Fruit fly (Drosophila melanogaster): Measurements from ENCODE around the gene Bulli.

Gene Bulli

DNA sequence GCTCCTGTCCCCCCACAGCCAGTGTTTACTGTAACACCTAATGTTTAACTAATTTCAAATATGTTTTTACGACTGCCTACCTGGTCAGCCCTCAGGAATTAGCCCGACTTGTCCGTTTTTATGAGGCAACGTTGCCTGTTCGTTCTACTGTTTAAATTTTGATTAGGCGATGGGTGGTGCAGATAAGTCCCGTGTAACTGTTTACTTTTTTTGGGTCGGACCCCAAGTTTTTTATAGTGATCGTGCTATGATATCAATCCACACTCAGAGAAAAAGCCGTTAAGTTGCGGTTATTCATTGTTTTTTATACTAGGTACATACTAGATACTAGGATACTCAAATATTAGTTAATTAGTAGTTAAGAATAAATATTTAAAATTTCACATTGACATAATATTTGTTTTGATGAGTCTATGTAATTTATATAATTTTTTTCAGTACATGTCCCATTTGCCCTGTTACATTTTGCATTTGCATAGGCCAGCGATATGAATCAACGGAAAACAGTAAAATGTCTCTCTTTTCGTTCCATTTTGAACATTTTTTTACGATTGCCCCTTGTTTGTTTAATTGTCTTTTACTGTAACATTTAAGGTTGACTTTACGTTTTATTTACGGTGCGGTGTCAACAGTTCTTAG is 20.7 kb upstream of the Bulli start (continued):
- no peak for TF ChIP-seq sna (GFP tag; IDR thresholded peaks at IDR 0.05; ENCODE audit: partially characterized antibody)
- peak; percentile 65 for TF ChIP-seq CG30403 (GFP tag; optimal IDR thresholded peaks at IDR 0.05)
- no peak for TF ChIP-seq CG13624 (GFP tag; optimal IDR thresholded peaks at IDR 0.05)
- peak; percentile 59 for TF ChIP-seq CG10366 (GFP tag; IDR thresholded peaks at IDR 0.05)
- TF ChIP-seq sisA (GFP tag; IDR thresholded peaks at IDR 0.05): peak; percentile 43; the same call in 1 of the 2 replicates
- TF ChIP-seq CG1529 (GFP tag; optimal IDR thresholded peaks at IDR 0.05): peak; percentile 64
- TF ChIP-seq twi (tag; optimal IDR thresholded peaks at IDR 0.05): peak; percentile 79
- TF ChIP-seq CG7745 (tag; optimal IDR thresholded peaks at IDR 0.05): peak; percentile 24
- peak; percentile 39 for TF ChIP-seq CG18764 (GFP tag; optimal IDR thresholded peaks at IDR 0.05)
- peak; percentile 55; the same call in 1 of the 2 replicates for TF ChIP-seq ap (GFP tag; IDR thresholded peaks at IDR 0.05)
- TF ChIP-seq Ada2b (GFP tag; IDR thresholded peaks at IDR 0.05): 0 out of 2 replicates have a peak, but pooled peaks have one; percentile 18
- no peak for TF ChIP-seq maf-S (GFP tag; optimal IDR thresholded peaks at IDR 0.05)
- TF ChIP-seq CG2116 (GFP tag; optimal IDR thresholded peaks at IDR 0.05): peak; percentile 17
- no peak for TF ChIP-seq otp (GFP tag; IDR thresholded peaks at IDR 0.05)
- peak; percentile 78 for TF ChIP-seq Hr3 (GFP tag; optimal IDR thresholded peaks at IDR 0.05)
- TF ChIP-seq kah (GFP tag; optimal IDR thresholded peaks at IDR 0.05): peak; percentile 15
- no peak for TF ChIP-seq CTCF (GFP tag; optimal IDR thresholded peaks at IDR 0.05)
- TF ChIP-seq p53 (GFP tag; optimal IDR thresholded peaks at IDR 0.05): no peak
- no peak for TF ChIP-seq CG6791 (GFP tag; IDR thresholded peaks at IDR 0.05; ENCODE audit: partially characterized antibody)
- TF ChIP-seq CG7963 (GFP tag; IDR thresholded peaks at IDR 0.05; ENCODE audit: partially characterized antibody): no peak
- TF ChIP-seq CG10209 (GFP tag; optimal IDR thresholded peaks at IDR 0.05): peak; percentile 72
- TF ChIP-seq Six4 (GFP tag; optimal IDR thresholded peaks at IDR 0.05): peak; percentile 58
- peak; percentile 90 for TF ChIP-seq CG17361 (GFP tag; IDR thresholded peaks at IDR 0.05)
- peak; percentile 65 for TF ChIP-seq CG13775 (GFP tag; optimal IDR thresholded peaks at IDR 0.05)
- no peak for TF ChIP-seq sc (optimal IDR thresholded peaks at IDR 0.05)
- peak; percentile 64 for TF ChIP-seq sc (GFP tag; optimal IDR thresholded peaks at IDR 0.05)
- no peak for TF ChIP-seq pita (GFP tag; optimal IDR thresholded peaks at IDR 0.05)
- peak; percentile 40; the same call in 1 of the 3 replicates for TF ChIP-seq croc (GFP tag; conservative IDR thresholded peaks at IDR 0.05)
- no peak for TF ChIP-seq Dp (GFP tag; optimal IDR thresholded peaks at IDR 0.05)
- peak in 1 of 3 experiments; percentile 89 for TF ChIP-seq lola (GFP tag; optimal IDR thresholded peaks at IDR 0.05)
- TF ChIP-seq Gug (GFP tag; IDR thresholded peaks at IDR 0.05): no peak
- TF ChIP-seq pum (GFP tag; optimal IDR thresholded peaks at IDR 0.05): no peak
- TF ChIP-seq CkIIα-i1 (GFP tag; IDR thresholded peaks at IDR 0.05): no peak
- TF ChIP-seq Oaz (GFP tag; IDR thresholded peaks at IDR 0.05): no peak
- no peak for TF ChIP-seq CG4360 (GFP tag; IDR thresholded peaks at IDR 0.05)
- peak; percentile 10 for TF ChIP-seq gcm2 (GFP tag; optimal IDR thresholded peaks at IDR 0.05)
- peak; percentile 24 for TF ChIP-seq CG4820 (GFP tag; optimal IDR thresholded peaks at IDR 0.05)
- TF ChIP-seq Side (GFP tag; optimal IDR thresholded peaks at IDR 0.05): no peak
- TF ChIP-seq Scr (GFP tag; IDR thresholded peaks at IDR 0.05; ENCODE audit: partially characterized antibody): no peak
- no peak for TF ChIP-seq danr (GFP tag; IDR thresholded peaks at IDR 0.05)
- no peak for TF ChIP-seq tna (GFP tag; IDR thresholded peaks at IDR 0.05; ENCODE audit: partially characterized antibody)
- TF ChIP-seq CG10274 (GFP tag; optimal IDR thresholded peaks at IDR 0.05): no peak
- no peak for TF ChIP-seq sr (GFP tag; IDR thresholded peaks at IDR 0.05)
- TF ChIP-seq crol (GFP tag; IDR thresholded peaks at IDR 0.05): no peak
- no peak for TF ChIP-seq CG16813 (GFP tag; IDR thresholded peaks at IDR 0.05; ENCODE audit: partially characterized antibody)
- 0 out of 2 replicates have a peak, but pooled peaks have one; percentile 20 for TF ChIP-seq onecut (GFP tag; IDR thresholded peaks at IDR 0.05)
- peak; percentile 78 for TF ChIP-seq CG11504 (tag; optimal IDR thresholded peaks at IDR 0.05)
- TF ChIP-seq usp (GFP tag; optimal IDR thresholded peaks at IDR 0.05): no peak
- TF ChIP-seq sug (tag; optimal IDR thresholded peaks at IDR 0.05): peak; percentile 74
- TF ChIP-seq bowl (GFP tag; IDR thresholded peaks at IDR 0.05): 0 out of 2 replicates have a peak, but pooled peaks have one; percentile 5
- no peak for TF ChIP-seq NC2β (GFP tag; optimal IDR thresholded peaks at IDR 0.05)

Data from whole organism, embryonic.